Fruit fly (Drosophila melanogaster) whole organism, embryonic: ENCODE data around the gene Fign.

Source experiments
- CG10431 ChIP-seq: fragments of 200-800 bp; sonication (Bioruptor generic); optimal IDR thresholded peaks from 3 replicates; lab custom pipeline; 2018; ENCODE audit warnings: missing biosample characterization, mild to moderate bottlenecking, missing genetic modification characterization
- CG10543 ChIP-seq: fragments of 200-800 bp; sonication (Bioruptor generic); optimal IDR thresholded peaks from 3 replicates; lab custom pipeline; 2017; ENCODE audit warnings: missing biosample characterization, mild to moderate bottlenecking, missing genetic modification characterization, moderate library complexity
- CG10959 ChIP-seq: fragments of 200-800 bp; sonication (Bioruptor generic); IDR thresholded peaks from 2 replicates; pipeline ENCODE4 v1.3.6; 2022; ENCODE audit warnings: missing biosample characterization, missing genetic modification characterization
- CG11695 ChIP-seq: fragments of 200-800 bp; sonication (Bioruptor generic); IDR thresholded peaks from 3 replicates; pipeline ENCODE4 v1.3.6; 2022; ENCODE audit warnings: missing biosample characterization, missing genetic modification characterization
- CG14667 ChIP-seq: fragments of 200-800 bp; sonication (Bioruptor generic); IDR thresholded peaks from 2 replicates; pipeline ENCODE4 v1.3.6; 2022; ENCODE audit warnings: missing biosample characterization, missing genetic modification characterization
- CG15073 ChIP-seq: fragments of 200-800 bp; sonication (Bioruptor generic); optimal IDR thresholded peaks from 2 replicates; lab custom pipeline; 2016; ENCODE audit warnings: missing biosample characterization, missing genetic modification characterization
- CG18619 ChIP-seq: fragments of 200-800 bp; sonication (Bioruptor generic); optimal IDR thresholded peaks from 3 replicates; lab custom pipeline; 2017; ENCODE audit warnings: missing biosample characterization, mild to moderate bottlenecking, missing genetic modification characterization
- CG2116 ChIP-seq: fragments of 200-800 bp; sonication (Bioruptor generic); optimal IDR thresholded peaks from 3 replicates; lab custom pipeline; 2018; ENCODE audit warnings: missing biosample characterization, mild to moderate bottlenecking, missing genetic modification characterization
- CG3163 ChIP-seq: fragments of 200-800 bp; sonication (Bioruptor generic); optimal IDR thresholded peaks from 3 replicates; lab custom pipeline; 2016; ENCODE audit warnings: missing biosample characterization, missing genetic modification characterization
- CG32532 ChIP-seq: fragments of 200-800 bp; sonication (Bioruptor generic); IDR thresholded peaks from 2 replicates; pipeline ENCODE4 v1.3.6; 2022; ENCODE audit warnings: missing biosample characterization, missing genetic modification characterization
- CG34376 ChIP-seq: fragments of 200-800 bp; sonication (Bioruptor generic); optimal IDR thresholded peaks from 2 replicates; lab custom pipeline; 2018; ENCODE audit warnings: missing biosample characterization, mild to moderate bottlenecking, missing genetic modification characterization
- CG3726 ChIP-seq: fragments of 200-800 bp; sonication (Bioruptor generic); IDR thresholded peaks from 3 replicates; pipeline ENCODE4, ENCODE4 v1.3.6; 2022; ENCODE audit warnings: missing biosample characterization, missing genetic modification characterization
- CG3995 ChIP-seq: fragments of 200-800 bp; sonication (Bioruptor generic); optimal IDR thresholded peaks from 3 replicates; lab custom pipeline; 2016; ENCODE audit warnings: missing biosample characterization, missing genetic modification characterization
- CG4360 ChIP-seq: fragments of 200-800 bp; sonication (Bioruptor generic); IDR thresholded peaks from 2 replicates; pipeline ENCODE4 v1.3.6; 2022; ENCODE audit warnings: missing biosample characterization, missing genetic modification characterization
- CG4707 ChIP-seq: fragments of 200-800 bp; sonication (Bioruptor generic); optimal IDR thresholded peaks from 2 replicates; lab custom pipeline; 2018; ENCODE audit warnings: missing biosample characterization, mild to moderate bottlenecking, missing genetic modification characterization, moderate library complexity
- CG5180 ChIP-seq: fragments of 200-800 bp; sonication (Bioruptor generic); optimal IDR thresholded peaks from 3 replicates; lab custom pipeline; 2017; ENCODE audit warnings: missing biosample characterization, missing genetic modification characterization, mild to moderate bottlenecking, moderate library complexity, missing genetic modification reagents
- CG5953 ChIP-seq: fragments of 200-800 bp; sonication (Bioruptor generic); IDR thresholded peaks from 2 replicates; pipeline ENCODE4 v1.3.6; 2022; ENCODE audit warnings: missing biosample characterization, missing genetic modification characterization
- CG7928 ChIP-seq: fragments of 200-800 bp; sonication (Bioruptor generic); optimal IDR thresholded peaks from 2 replicates; lab custom pipeline; 2017; ENCODE audit warnings: missing biosample characterization, mild to moderate bottlenecking, missing genetic modification characterization
- CG9797 ChIP-seq: fragments of 200-800 bp; sonication (Bioruptor generic); optimal IDR thresholded peaks from 3 replicates; lab custom pipeline; 2018; ENCODE audit warnings: missing biosample characterization, mild to moderate bottlenecking, missing genetic modification characterization
- CG9817 ChIP-seq: fragments of 200-800 bp; sonication (Bioruptor generic); optimal IDR thresholded peaks from 2 replicates; lab custom pipeline; 2018; ENCODE audit warnings: missing biosample characterization, mild to moderate bottlenecking, missing genetic modification characterization, moderate library complexity
- D19B ChIP-seq: fragments of 200-800 bp; sonication (Bioruptor generic); optimal IDR thresholded peaks from 2 replicates; lab custom pipeline; 2017; ENCODE audit warnings: missing biosample characterization, mild to moderate bottlenecking, missing genetic modification characterization
- Dip3 ChIP-seq: fragments of 200-800 bp; sonication (Bioruptor generic); optimal IDR thresholded peaks from 3 replicates; lab custom pipeline; 2016; ENCODE audit warnings: missing biosample characterization, missing genetic modification characterization
- Eip74EF ChIP-seq, 2 experiments: fragments of 200-800 bp in 1 of 2; fragments of >200 bp in 1 of 2; sonication (Bioruptor generic) in 1 of 2; optimal IDR thresholded peaks; 2 replicates each; lab custom pipeline; 2017 to 2019; ENCODE audit warnings: missing biosample characterization in 2 of 2, missing genetic modification characterization in 2 of 2, mild to moderate bottlenecking in 1 of 2, moderate library complexity in 1 of 2
- Elba2 ChIP-seq: fragments of 200-800 bp; sonication (Bioruptor generic); optimal IDR thresholded peaks from 3 replicates; lab custom pipeline; 2016; ENCODE audit warnings: missing biosample characterization, missing genetic modification characterization
- Ets65A ChIP-seq: fragments of 200-800 bp; sonication (Bioruptor generic); peaks from one replicate; lab custom pipeline; 2016; ENCODE audit warnings: missing biosample characterization, missing genetic modification characterization
- GATAe ChIP-seq: fragments of 200-800 bp; sonication (Bioruptor generic); conservative IDR thresholded peaks from 2 replicates; pipeline ENCODE4 v1.3.6; 2022; ENCODE audit warnings: missing biosample characterization, missing genetic modification characterization
- HLH54F ChIP-seq: fragments of 200-800 bp; sonication (Bioruptor generic); optimal IDR thresholded peaks from 3 replicates; lab custom pipeline; 2016; ENCODE audit warnings: missing biosample characterization, missing genetic modification characterization
- Hey ChIP-seq: fragments of 200-800 bp; sonication (Bioruptor generic); optimal IDR thresholded peaks from 3 replicates; lab custom pipeline; 2018; ENCODE audit warnings: missing biosample characterization, mild to moderate bottlenecking, missing genetic modification characterization
- Hmr ChIP-seq: fragments of 200-800 bp; sonication (Bioruptor generic); optimal IDR thresholded peaks from 3 replicates; lab custom pipeline; 2017; ENCODE audit warnings: mild to moderate bottlenecking, missing biosample characterization, missing genetic modification reagents, missing genetic modification characterization
- Lim3 ChIP-seq: fragments of 200-800 bp; sonication (Bioruptor generic); IDR thresholded peaks from 2 replicates; pipeline ENCODE4 v1.3.6; 2022; ENCODE audit warnings: missing biosample characterization, missing genetic modification characterization
- Med ChIP-seq: fragments of 200-800 bp; sonication (Bioruptor generic); peaks from one replicate; lab custom pipeline; 2016; ENCODE audit warnings: missing biosample characterization, missing genetic modification characterization, mild to moderate bottlenecking, inconsistent platforms, moderate library complexity
- Optix ChIP-seq: fragments of 200-800 bp; sonication (Bioruptor generic); IDR thresholded peaks from 3 replicates; pipeline ENCODE4 v1.3.6; 2022; ENCODE audit warnings: missing biosample characterization, missing genetic modification characterization
- Sin3A ChIP-seq: fragments of >200 bp; optimal IDR thresholded peaks from 2 replicates; lab custom pipeline; 2018
- Usf ChIP-seq: fragments of 200-800 bp; sonication (Bioruptor generic); optimal IDR thresholded peaks from 2 replicates; lab custom pipeline; 2017; ENCODE audit warnings: missing genotype, missing biosample characterization, missing genetic modification characterization
- ap ChIP-seq: fragments of 200-800 bp; sonication (Bioruptor generic); IDR thresholded peaks from 2 replicates; pipeline ENCODE4 v1.3.6; 2022; ENCODE audit warnings: missing biosample characterization, missing genetic modification characterization
- cg ChIP-seq: fragments of 200-800 bp; sonication (Bioruptor generic); optimal IDR thresholded peaks from 3 replicates; lab custom pipeline; 2019; ENCODE audit warnings: missing biosample characterization, mild to moderate bottlenecking, missing genetic modification characterization, moderate library complexity
- crol ChIP-seq: fragments of 200-800 bp; sonication (Bioruptor generic); IDR thresholded peaks from 2 replicates; pipeline ENCODE4 v1.3.6; 2022; ENCODE audit warnings: missing biosample characterization, missing genetic modification characterization
- crp ChIP-seq, 2 experiments: fragments of 200-800 bp; sonication (Bioruptor generic); optimal IDR thresholded peaks; 2 replicates in 1 of 2; 3 replicates in 1 of 2; lab custom pipeline; 2017; ENCODE audit warnings: missing biosample characterization in 2 of 2, missing genetic modification characterization in 2 of 2, mild to moderate bottlenecking in 1 of 2, moderate library complexity in 1 of 2
- cwo ChIP-seq: fragments of 200-800 bp; sonication (Bioruptor generic); optimal IDR thresholded peaks from 3 replicates; lab custom pipeline; 2017; ENCODE audit warnings: missing biosample characterization, missing genetic modification characterization, mild to moderate bottlenecking, moderate library complexity, missing genetic modification reagents
- danr ChIP-seq: fragments of 200-800 bp; sonication (Bioruptor generic); IDR thresholded peaks from 2 replicates; pipeline ENCODE4 v1.3.6; 2022; ENCODE audit warnings: missing biosample characterization, missing genetic modification characterization
- dpn ChIP-seq, 2 experiments: fragments of 200-800 bp; sonication (Bioruptor generic); optimal IDR thresholded peaks; 3 replicates each; lab custom pipeline; 2016; ENCODE audit warnings: missing biosample characterization in 2 of 2, missing genetic modification characterization in 2 of 2
- dysf ChIP-seq: fragments of 200-800 bp; sonication (Bioruptor generic); IDR thresholded peaks from 3 replicates; pipeline ENCODE4 v1.3.6; 2022; ENCODE audit warnings: missing biosample characterization, missing genetic modification characterization
- exex ChIP-seq: fragments of 200-800 bp; sonication (Bioruptor generic); optimal IDR thresholded peaks from 4 replicates; lab custom pipeline; 2018; ENCODE audit warnings: missing biosample characterization, mild to moderate bottlenecking, missing genetic modification characterization, moderate library complexity
- gce ChIP-seq: fragments of 200-800 bp; sonication (Bioruptor generic); IDR thresholded peaks from 3 replicates; pipeline ENCODE4 v1.3.6; 2022; ENCODE audit warnings: missing biosample characterization, missing genetic modification characterization
- hb ChIP-seq: fragments of 200-800 bp; sonication (Bioruptor generic); IDR thresholded peaks from 3 replicates; pipeline ENCODE4 v1.3.6; 2022; ENCODE audit warnings: missing biosample characterization, missing genetic modification characterization; ENCODE audit not compliant: partially characterized antibody
- hbn ChIP-seq: fragments of 200-800 bp; sonication (Bioruptor generic); IDR thresholded peaks from 2 replicates; pipeline ENCODE4 v1.3.6; 2022; ENCODE audit warnings: missing biosample characterization, missing genetic modification characterization; ENCODE audit not compliant: partially characterized antibody
- insv ChIP-seq, 2 experiments: fragments of 200-800 bp; sonication (Bioruptor generic); optimal IDR thresholded peaks; 3 replicates each; lab custom pipeline; 2016 to 2018; ENCODE audit warnings: missing biosample characterization in 2 of 2, missing genetic modification characterization in 2 of 2
- lab ChIP-seq: fragments of 200-800 bp; sonication (Bioruptor generic); optimal IDR thresholded peaks from 3 replicates; lab custom pipeline; 2017; ENCODE audit warnings: missing biosample characterization, missing genetic modification characterization, mild to moderate bottlenecking, moderate library complexity, missing genetic modification reagents
- mirr ChIP-seq: fragments of 200-800 bp; sonication (Bioruptor generic); optimal IDR thresholded peaks from 3 replicates; lab custom pipeline; 2018; ENCODE audit warnings: missing biosample characterization, mild to moderate bottlenecking, missing genetic modification characterization
- sug ChIP-seq: fragments of 200-800 bp; optimal IDR thresholded peaks from 2 replicates; lab custom pipeline; 2019; ENCODE audit warnings: missing biosample characterization, mild to moderate bottlenecking, missing genetic modification characterization, moderate library complexity
- wor ChIP-seq: fragments of 200-800 bp; sonication (Bioruptor generic); IDR thresholded peaks from 2 replicates; pipeline ENCODE4 v1.3.6; 2022; ENCODE audit warnings: missing biosample characterization, missing genetic modification characterization

The Fign gene

dm6 chr2L:3369083-3369653, 49.5 kb upstream of the Fign start (continued):
- TF ChIP-seq GATAe (GFP tag; lab: Robert Waterston, UW), result peak; percentile 92
- no peak for TF ChIP-seq CG4707 (GFP tag; lab: Kevin White, UChicago)
- TF ChIP-seq CG14667 (GFP tag; lab: Robert Waterston, UW), result no peak
- no peak for TF ChIP-seq CG7928
- no peak for TF ChIP-seq Lim3 (GFP tag; lab: Robert Waterston, UW)
- TF ChIP-seq gce, result no peak
- TF ChIP-seq Optix (GFP tag; lab: Robert Waterston, UW), result no peak
- TF ChIP-seq crol, result peak; percentile 80
- no peak for TF ChIP-seq CG3995 (GFP tag; lab: Kevin White, UChicago)
- TF ChIP-seq Ets65A (GFP tag; lab: Kevin White, UChicago), result peak; percentile 41
- no peak for TF ChIP-seq insv (GFP tag; optimal IDR thresholded peaks at IDR 0.05; lab: Kevin White, UChicago)
- TF ChIP-seq CG10543 (GFP tag; lab: Kevin White, UChicago), result peak; percentile 68
- TF ChIP-seq CG10431 (GFP tag; lab: Kevin White, UChicago), result no peak
- TF ChIP-seq Elba2 (GFP tag; lab: Kevin White, UChicago), result no peak
- TF ChIP-seq hb (GFP tag; lab: Robert Waterston, UW), result no peak
- TF ChIP-seq CG5180 (GFP tag; lab: Kevin White, UChicago), result peak; percentile 22
- TF ChIP-seq CG34376, result peak; percentile 81
- no peak for TF ChIP-seq D19B (GFP tag; lab: Kevin White, UChicago)
- no peak for TF ChIP-seq Usf (GFP tag; lab: Kevin White, UChicago)
- TF ChIP-seq CG32532, result peak; percentile 11; the same call in 1 of the 2 replicates
- no peak for TF ChIP-seq CG5953 (GFP tag; lab: Robert Waterston, UW)
- peak; percentile 26 for TF ChIP-seq Hmr (GFP tag; lab: Kevin White, UChicago)
- no peak for TF ChIP-seq wor
- peak; percentile 34 for TF ChIP-seq lab
- peak; percentile 72 for TF ChIP-seq cwo (GFP tag; lab: Kevin White, UChicago)
- no peak for TF ChIP-seq CG15073 (GFP tag; lab: Kevin White, UChicago)
- TF ChIP-seq Hey (tag; lab: Kevin White, UChicago), result peak; percentile 70
- no peak for TF ChIP-seq Med
- no peak for TF ChIP-seq CG11695 (GFP tag; lab: Robert Waterston, UW)
- TF ChIP-seq danr, result no peak
- TF ChIP-seq hbn, result no peak
- TF ChIP-seq mirr (GFP tag; lab: Kevin White, UChicago), result peak; percentile 84
- TF ChIP-seq Sin3A (lab: Kevin White, UChicago), result no peak
- no peak for TF ChIP-seq HLH54F
- TF ChIP-seq CG10959 (GFP tag; lab: Robert Waterston, UW), result no peak
- TF ChIP-seq ap (GFP tag; lab: Robert Waterston, UW), result no peak
- no peak for TF ChIP-seq CG9817 (tag; lab: Kevin White, UChicago)
- no peak for TF ChIP-seq dysf (GFP tag; lab: Robert Waterston, UW)
- TF ChIP-seq Eip74EF (GFP tag; optimal IDR thresholded peaks at IDR 0.05; lab: Kevin White, UChicago), result no peak
- no peak for TF ChIP-seq CG3163
- TF ChIP-seq CG4360, result no peak
- TF ChIP-seq cg (GFP tag; lab: Kevin White, UChicago), result peak; percentile 45
- no peak for TF ChIP-seq crp (GFP tag; optimal IDR thresholded peaks at IDR 0.05; lab: Kevin White, UChicago)
- peak; percentile 97 for TF ChIP-seq exex (tag; lab: Kevin White, UChicago)
- TF ChIP-seq dpn (GFP tag; optimal IDR thresholded peaks at IDR 0.05; lab: Kevin White, UChicago), result no peak
- no peak for TF ChIP-seq CG3726 (GFP tag; lab: Robert Waterston, UW)
- TF ChIP-seq CG9797 (GFP tag; lab: Kevin White, UChicago), result no peak
- no peak for TF ChIP-seq Dip3 (GFP tag; lab: Kevin White, UChicago)
- TF ChIP-seq CG2116 (GFP tag; lab: Kevin White, UChicago), result no peak
- TF ChIP-seq CG18619 (GFP tag; lab: Kevin White, UChicago), result no peak
- TF ChIP-seq sug (tag; lab: Kevin White, UChicago), result peak; percentile 85
